Worm (Caenorhabditis elegans) whole organism, L4 larva: ENCODE measurements around the gene hrg-3.
A peak's percentile ranks its signal among the peaks of the same experiment; 100 is the strongest.

Experiments used
- D1046.2 ChIP-seq: fragments of 200-800 bp; sonication (Bioruptor generic); IDR thresholded peaks from 2 replicates; pipeline ENCODE4 v1.3.6; 2022; ENCODE audit warnings: missing genetic modification characterization, missing compliant biosample characterization
- F26F4.8 ChIP-seq: fragments of 200-800 bp; sonication (Bioruptor generic); conservative IDR thresholded peaks from 2 replicates; pipeline ENCODE4 v1.3.6; 2022; ENCODE audit warnings: missing genetic modification characterization, missing compliant biosample characterization
- T20F7.1 ChIP-seq: fragments of 200-800 bp; sonication (Bioruptor generic); optimal IDR thresholded peaks from 2 replicates; lab custom pipeline; 2018; ENCODE audit warnings: mild to moderate bottlenecking, missing genetic modification characterization, missing compliant biosample characterization
- T26A8.4 ChIP-seq: fragments of 200-800 bp; sonication (Bioruptor generic); IDR thresholded peaks from 2 replicates; pipeline ENCODE4 v1.3.6; 2022; ENCODE audit warnings: missing genetic modification characterization, missing compliant biosample characterization
- Y5F2A.4 ChIP-seq: fragments of 200-800 bp; sonication (Bioruptor generic); optimal IDR thresholded peaks from 2 replicates; lab custom pipeline; 2018; ENCODE audit warnings: mild to moderate bottlenecking, missing genetic modification characterization, missing compliant biosample characterization
- aha-1 ChIP-seq: fragments of 150-350 bp; peaks from one replicate; lab custom pipeline; 2014; ENCODE audit warnings: missing biosample characterization, missing genetic modification characterization
- aly-2 ChIP-seq: sonication (generic microtip); optimal IDR thresholded peaks from 2 replicates; lab custom pipeline; 2018; ENCODE audit warnings: missing biosample characterization, missing genetic modification characterization
- arid-1 ChIP-seq: fragments of 200-800 bp; sonication (Bioruptor generic); conservative IDR thresholded peaks from 2 replicates; pipeline ENCODE4 v1.3.6; 2022; ENCODE audit warnings: missing genetic modification reagents, missing genetic modification characterization, missing compliant biosample characterization
- ceh-62 ChIP-seq: sonication (generic microtip); optimal IDR thresholded peaks from 2 replicates; lab custom pipeline; 2017; ENCODE audit warnings: missing biosample characterization, missing genetic modification characterization
- ces-1 ChIP-seq: fragments of 150-350 bp; sonication (generic microtip); optimal IDR thresholded peaks from 4 replicates; lab custom pipeline; 2014; ENCODE audit warnings: missing biosample characterization, missing genetic modification reagents, missing genetic modification characterization
- daf-16 ChIP-seq, 3 experiments: sonication (generic microtip); optimal IDR thresholded peaks; 2 replicates each; lab custom pipeline; 2016 to 2017; ENCODE audit warnings: missing genetic modification characterization in 3 of 3, missing genetic modification reagents in 3 of 3, mild to moderate bottlenecking in 2 of 3, missing compliant biosample characterization in 2 of 3, missing biosample characterization in 1 of 3, moderate library complexity in 1 of 3
- dpl-1 ChIP-seq: fragments of 150-350 bp; optimal IDR thresholded peaks from 2 replicates; lab custom pipeline; 2014; ENCODE audit warnings: missing biosample characterization, missing genetic modification reagents, missing genetic modification characterization
- dve-1 ChIP-seq: sonication (generic microtip); optimal IDR thresholded peaks from 2 replicates; lab custom pipeline; 2017; ENCODE audit warnings: antibody characterized with exemption, mild to moderate bottlenecking, missing genetic modification characterization, missing compliant biosample characterization; ENCODE audit not compliant: insufficient read depth
- egl-27 ChIP-seq: sonication (generic microtip); optimal IDR thresholded peaks from 3 replicates; lab custom pipeline; 2017; ENCODE audit warnings: missing biosample characterization, missing genetic modification reagents, missing genetic modification characterization
- fkh-10 ChIP-seq: fragments of 150-350 bp; optimal IDR thresholded peaks from 2 replicates; lab custom pipeline; 2014; ENCODE audit warnings: missing biosample characterization, missing genetic modification reagents, missing genetic modification characterization
- hlh-30 ChIP-seq: sonication (generic microtip); optimal IDR thresholded peaks from 2 replicates; lab custom pipeline; 2017; ENCODE audit warnings: antibody characterized with exemption, mild to moderate bottlenecking, missing genetic modification characterization, missing compliant biosample characterization; ENCODE audit not compliant: insufficient read depth
- hmg-1.1 ChIP-seq: fragments of 200-800 bp; sonication (Bioruptor generic); IDR thresholded peaks from 2 replicates; pipeline ENCODE4 v1.3.6; 2022; ENCODE audit warnings: missing genetic modification reagents, missing genetic modification characterization, missing compliant biosample characterization
- lim-7 ChIP-seq: fragments of 200-800 bp; sonication (Bioruptor generic); IDR thresholded peaks from 2 replicates; pipeline ENCODE4 v1.3.6; 2022; ENCODE audit warnings: missing genetic modification characterization, missing compliant biosample characterization
- lin-38 ChIP-seq: fragments of 200-800 bp; sonication (Bioruptor generic); IDR thresholded peaks from 2 replicates; pipeline ENCODE4 v1.3.6; 2022; ENCODE audit warnings: missing genetic modification reagents, missing genetic modification characterization, missing compliant biosample characterization
- lin-39 ChIP-seq: fragments of 150-350 bp; optimal IDR thresholded peaks from 2 replicates; lab custom pipeline; 2014; ENCODE audit warnings: missing biosample characterization, missing genetic modification reagents, missing genetic modification characterization
- lir-3 ChIP-seq: sonication (generic microtip); optimal IDR thresholded peaks from 2 replicates; lab custom pipeline; 2016; ENCODE audit warnings: mild to moderate bottlenecking, missing genetic modification characterization, missing compliant biosample characterization
- mep-1 ChIP-seq: fragments of 150-350 bp; sonication (generic microtip); optimal IDR thresholded peaks from 3 replicates; lab custom pipeline; 2014; ENCODE audit warnings: missing biosample characterization, missing genetic modification characterization
- nhr-10 ChIP-seq: fragments of 150-350 bp; optimal IDR thresholded peaks from 2 replicates; lab custom pipeline; 2014; ENCODE audit warnings: missing biosample characterization, missing genetic modification characterization
- nhr-102 ChIP-seq: sonication (generic microtip); optimal IDR thresholded peaks from 2 replicates; lab custom pipeline; 2016; ENCODE audit warnings: mild to moderate bottlenecking, missing genetic modification characterization, moderate library complexity, missing compliant biosample characterization
- nhr-11 ChIP-seq: fragments of 150-350 bp; optimal IDR thresholded peaks from 2 replicates; lab custom pipeline; 2014; ENCODE audit warnings: missing biosample characterization, missing genetic modification characterization
- nhr-111 ChIP-seq: fragments of 200-800 bp; sonication (Bioruptor generic); optimal IDR thresholded peaks from 2 replicates; lab custom pipeline; 2018; ENCODE audit warnings: mild to moderate bottlenecking, missing genetic modification characterization, missing compliant biosample characterization
- nhr-42 ChIP-seq: fragments of 200-800 bp; sonication (Bioruptor generic); IDR thresholded peaks from 2 replicates; pipeline ENCODE4 v1.3.6; 2022; ENCODE audit warnings: missing genetic modification characterization, missing compliant biosample characterization
- nhr-48 ChIP-seq: sonication (generic microtip); optimal IDR thresholded peaks from 2 replicates; lab custom pipeline; 2016; ENCODE audit warnings: mild to moderate bottlenecking, missing genetic modification characterization, missing compliant biosample characterization
- nhr-6 ChIP-seq: fragments of 150-350 bp; optimal IDR thresholded peaks from 2 replicates; lab custom pipeline; 2014; ENCODE audit warnings: missing biosample characterization, missing genetic modification characterization
- nhr-76 ChIP-seq: fragments of 150-350 bp; optimal IDR thresholded peaks from 2 replicates; lab custom pipeline; 2014; ENCODE audit warnings: missing biosample characterization, missing genetic modification characterization
- nhr-77 ChIP-seq: fragments of 150-350 bp; optimal IDR thresholded peaks from 2 replicates; lab custom pipeline; 2014; ENCODE audit warnings: missing biosample characterization, missing genetic modification characterization
- pha-4 ChIP-seq, 2 experiments: fragments of 150-350 bp in 1 of 2; fragments of 200-800 bp in 1 of 2; sonication (Bioruptor generic) in 1 of 2; IDR thresholded peaks in 1 of 2; optimal IDR thresholded peaks in 1 of 2; 2 replicates each; pipeline versions ENCODE4 v1.3.6 to Lab custom; 2014 to 2022; ENCODE audit warnings: missing genetic modification characterization in 2 of 2, missing genetic modification reagents in 2 of 2, missing biosample characterization in 1 of 2, missing compliant biosample characterization in 1 of 2
- rbr-2 ChIP-seq: sonication (generic microtip); optimal IDR thresholded peaks from 2 replicates; lab custom pipeline; 2016; ENCODE audit warnings: missing genotype, missing genetic modification characterization, missing compliant biosample characterization
- saeg-2 ChIP-seq: fragments of 200-800 bp; sonication (Bioruptor generic); IDR thresholded peaks from 2 replicates; pipeline ENCODE4 v1.3.6; 2022; ENCODE audit warnings: missing genetic modification reagents, missing genetic modification characterization, missing compliant biosample characterization
- sdz-12 ChIP-seq: fragments of 200-800 bp; sonication (Bioruptor generic); optimal IDR thresholded peaks from 2 replicates; lab custom pipeline; 2018; ENCODE audit warnings: mild to moderate bottlenecking, missing genetic modification characterization, missing compliant biosample characterization
- set-16 ChIP-seq: fragments of 200-800 bp; sonication (Bioruptor generic); IDR thresholded peaks from 2 replicates; pipeline ENCODE4 v1.3.6; 2022; ENCODE audit warnings: missing genetic modification reagents, missing genetic modification characterization, missing compliant biosample characterization
- spr-3 ChIP-seq: fragments of 200-800 bp; sonication (Bioruptor generic); optimal IDR thresholded peaks from 2 replicates; lab custom pipeline; 2018; ENCODE audit warnings: mild to moderate bottlenecking, missing genetic modification characterization, missing compliant biosample characterization
- tag-97 ChIP-seq: fragments of 200-800 bp; sonication (Bioruptor generic); IDR thresholded peaks from 2 replicates; pipeline ENCODE4 v1.3.6; 2022; ENCODE audit warnings: missing genetic modification characterization, missing compliant biosample characterization
- tra-1 ChIP-seq: fragments of 200-800 bp; sonication (Bioruptor generic); IDR thresholded peaks from 2 replicates; pipeline ENCODE4 v1.3.6; 2022; ENCODE audit warnings: missing genetic modification reagents, missing genetic modification characterization, missing compliant biosample characterization
- unc-130 ChIP-seq: sonication (generic microtip); optimal IDR thresholded peaks from 2 replicates; lab custom pipeline; 2016; ENCODE audit warnings: missing genetic modification reagents, missing genetic modification characterization, missing compliant biosample characterization
- unc-62 ChIP-seq, 3 experiments: fragments of 150-350 bp in 1 of 3; sonication (generic microtip); optimal IDR thresholded peaks in 2 of 3; peaks in 1 of 3; 1 replicate in 1 of 3; 2 replicates in 2 of 3; lab custom pipeline; 2014 to 2017; ENCODE audit warnings: missing biosample characterization in 3 of 3, missing genetic modification characterization in 3 of 3, missing genetic modification reagents in 3 of 3, missing genotype in 1 of 3
- vab-7 ChIP-seq: fragments of 200-800 bp; sonication (Bioruptor generic); IDR thresholded peaks from 2 replicates; pipeline ENCODE4 v1.3.6; 2022; ENCODE audit warnings: missing genetic modification reagents, missing genetic modification characterization, missing compliant biosample characterization
- zfp-3 ChIP-seq: fragments of 200-800 bp; sonication (Bioruptor generic); conservative IDR thresholded peaks from 2 replicates; pipeline ENCODE4 v1.3.6; 2022; ENCODE audit warnings: missing genetic modification reagents, missing genetic modification characterization, missing compliant biosample characterization
- zip-2 ChIP-seq: fragments of 150-350 bp; optimal IDR thresholded peaks from 2 replicates; lab custom pipeline; 2014; ENCODE audit warnings: missing biosample characterization, missing genetic modification characterization
- ztf-7 ChIP-seq: fragments of 150-350 bp; optimal IDR thresholded peaks from 2 replicates; lab custom pipeline; 2014; ENCODE audit warnings: missing biosample characterization, missing genetic modification characterization

Gene hrg-3

ce11 chrV:9731852-9732251 is 24.4 kb upstream of the hrg-3 start (continued):
- TF ChIP-seq vab-7 (GFP tag; lab: Robert Waterston, UW) (peak; percentile 66; the same call in 1 of the 2 replicates), aha-1 (tag; lab: Kevin White, UChicago) (peak; percentile 80), unc-62 (GFP tag; optimal IDR thresholded peaks at IDR 0.05 in 1 of 2; lab: Kevin White, UChicago) (peak in 1 of 2 experiments; percentile 78), unc-62 (tag; optimal IDR thresholded peaks at IDR 0.05; lab: Kevin White, UChicago) (no peak), nhr-42 (no peak)
- TF ChIP-seq, all 104 proteins: peak for 13

DNA sequence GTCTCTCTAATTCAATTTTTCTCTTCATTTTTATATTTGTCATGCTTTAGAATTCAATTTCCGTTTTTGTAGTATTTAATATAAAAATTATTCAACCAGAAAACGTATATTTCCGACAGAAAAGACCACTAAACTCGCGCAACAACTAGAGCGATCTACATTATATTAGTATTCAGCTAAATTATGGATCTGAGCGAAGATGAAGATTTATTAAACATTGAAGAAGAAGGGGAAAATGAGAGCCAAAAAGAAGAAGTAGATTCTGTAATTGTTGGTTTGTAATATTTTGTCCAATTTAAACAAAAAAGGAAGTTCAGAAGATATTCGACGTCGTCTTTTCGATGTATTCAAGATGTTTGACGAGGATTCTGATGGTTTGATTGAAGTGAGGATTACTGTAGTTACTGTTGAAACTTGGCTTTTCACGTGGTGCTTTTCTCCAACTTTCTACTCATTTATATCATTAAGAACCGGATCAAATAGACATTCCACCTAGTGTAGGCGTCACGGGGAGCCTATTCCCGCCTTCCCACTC is 22.3 kb upstream of the hrg-3 start, which contains the start of gene cal-7:
TSS of gene cal-7 (plus strand) at position 184 of the 535 bp plus-strand sequence.
- TF ChIP-seq spr-3 (GFP tag; lab: Kevin White, UChicago) (peak; percentile 26), daf-16 (GFP tag; optimal IDR thresholded peaks at IDR 0.05; lab: Kevin White, UChicago) (no peak), daf-16 (tag; optimal IDR thresholded peaks at IDR 0.05; lab: Kevin White, UChicago) (peak; percentile 2), arid-1 (no peak), D1046.2 (no peak), lim-7 (GFP tag; lab: Robert Waterston, UW) (no peak), lin-38 (GFP tag; lab: Robert Waterston, UW) (0 out of 2 replicates have a peak, but pooled peaks have one; percentile 20), nhr-76 (tag; lab: Kevin White, UChicago) (no peak), ces-1 (GFP tag; lab: Kevin White, UChicago) (no peak), zip-2 (tag; lab: Kevin White, UChicago) (no peak), lin-39 (no peak), saeg-2 (0 out of 2 replicates have a peak, but pooled peaks have one; percentile 42), nhr-11 (tag; lab: Kevin White, UChicago) (no peak), rbr-2 (no peak), nhr-6 (tag; lab: Kevin White, UChicago) (no peak), nhr-111 (GFP tag; lab: Kevin White, UChicago) (peak; percentile 17), Y5F2A.4 (GFP tag; lab: Kevin White, UChicago) (peak; percentile 15), nhr-10 (tag; lab: Kevin White, UChicago) (no peak), mep-1 (tag; lab: Kevin White, UChicago) (peak; percentile 31), lir-3 (tag; lab: Kevin White, UChicago) (no peak), dpl-1 (GFP tag; lab: Kevin White, UChicago) (no peak), nhr-77 (tag; lab: Kevin White, UChicago) (peak; percentile 2), aha-1 (tag; lab: Kevin White, UChicago) (peak; percentile 0), aly-2 (tag; lab: Kevin White, UChicago) (no peak), hlh-30 (tag; lab: Kevin White, UChicago) (peak; percentile 3), fkh-10 (GFP tag; lab: Kevin White, UChicago) (peak; percentile 67), T26A8.4 (GFP tag; lab: Robert Waterston, UW) (peak; percentile 70), pha-4 (GFP tag; IDR thresholded peaks at IDR 0.05; lab: Robert Waterston, UW) (no peak; the same call in 1 of the 2 replicates), pha-4 (tag; optimal IDR thresholded peaks at IDR 0.05; lab: Kevin White, UChicago) (no peak), tra-1 (GFP tag; lab: Robert Waterston, UW) (0 out of 2 replicates have a peak, but pooled peaks have one; percentile 52), sdz-12 (GFP tag; lab: Kevin White, UChicago) (no peak), egl-27 (tag; lab: Kevin White, UChicago) (no peak), F26F4.8 (GFP tag; lab: Robert Waterston, UW) (no peak), tag-97 (no peak), unc-130 (GFP tag; lab: Kevin White, UChicago) (no peak), nhr-48 (tag; lab: Kevin White, UChicago) (peak; percentile 30), ceh-62 (no peak), vab-7 (GFP tag; lab: Robert Waterston, UW) (no peak), hmg-1.1 (GFP tag; lab: Robert Waterston, UW) (peak; percentile 33; the same call in 1 of the 2 replicates), set-16 (GFP tag; lab: Robert Waterston, UW) (no peak), nhr-42 (peak; percentile 59; the same call in 1 of the 2 replicates), zfp-3 (GFP tag; lab: Robert Waterston, UW) (0 out of 2 replicates have a peak, but pooled peaks have one; percentile 42), nhr-102 (peak; percentile 48), T20F7.1 (GFP tag; lab: Kevin White, UChicago) (peak; percentile 29), dve-1 (tag; lab: Kevin White, UChicago) (peak; percentile 43), ztf-7 (no peak)
